Worm (Caenorhabditis elegans) whole organism, L3 larva: ENCODE results near the gene hil-3.

Experiments used
- lin-15B ChIP-seq: fragments of 150-350 bp; optimal IDR thresholded peaks from 2 replicates; lab custom pipeline; 2014; ENCODE audit warnings: missing biosample characterization, missing genetic modification characterization
- nfya-1 ChIP-seq: sonication (generic microtip); optimal IDR thresholded peaks from 2 replicates; lab custom pipeline; 2017; ENCODE audit warnings: missing genetic modification characterization, mild to moderate bottlenecking, missing compliant biosample characterization, antibody characterized with exemption, moderate library complexity; ENCODE audit not compliant: insufficient read depth
- nhr-237 ChIP-seq: fragments of 150-350 bp; optimal IDR thresholded peaks from 2 replicates; lab custom pipeline; 2014; ENCODE audit warnings: missing biosample characterization, missing genetic modification characterization
- nhr-67 ChIP-seq: fragments of 150-350 bp; optimal IDR thresholded peaks from 2 replicates; lab custom pipeline; 2014; ENCODE audit warnings: missing biosample characterization, missing genetic modification characterization
- nhr-77 ChIP-seq: fragments of 150-350 bp; optimal IDR thresholded peaks from 2 replicates; lab custom pipeline; 2014; ENCODE audit warnings: missing biosample characterization, missing genetic modification characterization
- pqm-1 ChIP-seq: fragments of 150-350 bp; optimal IDR thresholded peaks from 2 replicates; lab custom pipeline; 2017; ENCODE audit warnings: missing biosample characterization, missing genetic modification characterization, inconsistent platforms
- zag-1 ChIP-seq: fragments of 150-350 bp; optimal IDR thresholded peaks from 2 replicates; lab custom pipeline; 2014; ENCODE audit warnings: missing biosample characterization, missing genetic modification characterization
- ztf-4 ChIP-seq: fragments of 150-350 bp; optimal IDR thresholded peaks from 2 replicates; lab custom pipeline; 2014; ENCODE audit warnings: missing biosample characterization, missing genetic modification characterization

DNA sequence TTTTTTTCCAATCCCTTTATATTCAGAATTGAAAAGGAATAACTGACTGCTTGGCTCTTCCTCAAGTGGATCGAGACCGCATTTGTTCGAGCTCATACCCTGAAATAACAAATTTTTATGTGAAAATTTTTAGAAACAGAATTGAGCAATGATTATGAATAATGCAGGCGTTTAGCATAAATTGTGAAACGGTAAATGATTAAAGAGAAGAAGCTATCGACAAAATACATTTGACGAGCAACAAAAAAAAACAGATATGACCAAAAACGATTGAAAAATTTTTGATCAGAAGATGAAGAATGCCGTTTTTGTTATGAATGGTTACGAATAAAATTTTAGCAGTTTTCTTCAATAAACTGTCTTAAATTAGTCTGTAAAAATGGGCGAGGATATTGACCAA, 44.7 kb downstream of the hil-3 start, which contains the start of gene C17H11.6:
- TF ChIP-seq pqm-1 (tag; lab: Kevin White, UChicago) = no peak
- TF ChIP-seq nfya-1 (tag; lab: Kevin White, UChicago) = no peak
- TF ChIP-seq nhr-67 (tag; lab: Kevin White, UChicago) = no peak
- TF ChIP-seq ztf-4 = no peak
- TF ChIP-seq lin-15B (tag; lab: Kevin White, UChicago) = no peak
- no peak for TF ChIP-seq nhr-237
- TF ChIP-seq zag-1 (tag; lab: Kevin White, UChicago) = no peak
- TF ChIP-seq nhr-77 (tag; lab: Kevin White, UChicago) = no peak
